Fruit fly (Drosophila melanogaster): Measurements from ENCODE around the gene CG14137.

CG14137 gene

dm6 chr3L:11627819-11628483 is 28.1 kb upstream of the CG14137 start, which contains the start of gene Apt1 (continued):
- TF ChIP-seq ttk (GFP tag; IDR thresholded peaks at IDR 0.05) (no peak), HLH3B (GFP tag; IDR thresholded peaks at IDR 0.05) (no peak), Gsc (GFP tag; IDR thresholded peaks at IDR 0.05) (no peak), CG7987 (GFP tag; optimal IDR thresholded peaks at IDR 0.05) (no peak), Aef1 (GFP tag; IDR thresholded peaks at IDR 0.05) (no peak), CG11504 (tag; optimal IDR thresholded peaks at IDR 0.05) (no peak), Antp (GFP tag; optimal IDR thresholded peaks at IDR 0.05) (no peak), repo (GFP tag; optimal IDR thresholded peaks at IDR 0.05) (no peak), CG34224 (GFP tag; IDR thresholded peaks at IDR 0.05; ENCODE audit: partially characterized antibody) (peak; percentile 97), nerfin-2 (GFP tag; IDR thresholded peaks at IDR 0.05; ENCODE audit: partially characterized antibody) (peak; percentile 82), dmrt11E (tag; optimal IDR thresholded peaks at IDR 0.05) (no peak), Ptx1 (GFP tag; IDR thresholded peaks at IDR 0.05) (no peak), ssp (GFP tag; IDR thresholded peaks at IDR 0.05) (no peak), luna (GFP tag; optimal IDR thresholded peaks at IDR 0.05) (no peak), Abd-B (GFP tag; optimal IDR thresholded peaks at IDR 0.05) (no peak), sna (GFP tag; IDR thresholded peaks at IDR 0.05; ENCODE audit: partially characterized antibody) (peak; percentile 94), pzg (GFP tag; optimal IDR thresholded peaks at IDR 0.05) (peak; percentile 81), mld (GFP tag; IDR thresholded peaks at IDR 0.05; ENCODE audit: partially characterized antibody) (peak; percentile 90), Vsx1 (GFP tag; optimal IDR thresholded peaks at IDR 0.05) (no peak), CG16863 (GFP tag; optimal IDR thresholded peaks at IDR 0.05) (no peak), lov (optimal IDR thresholded peaks at IDR 0.05) (no peak), lov (GFP tag; IDR thresholded peaks at IDR 0.05) (no peak), nom (GFP tag; optimal IDR thresholded peaks at IDR 0.05) (peak; percentile 68), cad (GFP tag; optimal IDR thresholded peaks at IDR 0.05) (no peak), stwl (tag; optimal IDR thresholded peaks at IDR 0.05) (peak; percentile 88), Rx (GFP tag; IDR thresholded peaks at IDR 0.05) (no peak), CG12104 (GFP tag; optimal IDR thresholded peaks at IDR 0.05) (no peak), Oaz (GFP tag; IDR thresholded peaks at IDR 0.05) (no peak), slou (GFP tag; optimal IDR thresholded peaks at IDR 0.05) (no peak), Sox100B (GFP tag; optimal IDR thresholded peaks at IDR 0.05) (no peak), CG2712 (tag; optimal IDR thresholded peaks at IDR 0.05) (peak; percentile 41), CG31224 (GFP tag; IDR thresholded peaks at IDR 0.05) (no peak), CG1529 (GFP tag; optimal IDR thresholded peaks at IDR 0.05) (no peak), Myb (GFP tag; optimal IDR thresholded peaks at IDR 0.05) (peak; percentile 90), gcm (GFP tag; optimal IDR thresholded peaks at IDR 0.05) (no peak), chm (GFP tag; IDR thresholded peaks at IDR 0.05) (no peak), Atf6 (GFP tag; IDR thresholded peaks at IDR 0.05) (no peak), grn (GFP tag; optimal IDR thresholded peaks at IDR 0.05) (no peak), CG1024 (GFP tag; IDR thresholded peaks at IDR 0.05) (no peak), CG16813 (GFP tag; IDR thresholded peaks at IDR 0.05; ENCODE audit: partially characterized antibody) (peak; percentile 92), onecut (GFP tag; IDR thresholded peaks at IDR 0.05) (peak; percentile 83), D19A (tag; optimal IDR thresholded peaks at IDR 0.05) (no peak), CG17186 (GFP tag; optimal IDR thresholded peaks at IDR 0.05) (no peak), H2.0 (GFP tag; IDR thresholded peaks at IDR 0.05) (no peak), tll (GFP tag; optimal IDR thresholded peaks at IDR 0.05) (no peak), chinmo (GFP tag; IDR thresholded peaks at IDR 0.05; ENCODE audit: partially characterized antibody) (peak; percentile 87; the same call in 2 of the 4 replicates), CG10209 (GFP tag; optimal IDR thresholded peaks at IDR 0.05) (no peak), zfh1 (GFP tag; IDR thresholded peaks at IDR 0.05) (no peak), GATAe (GFP tag; conservative IDR thresholded peaks at IDR 0.05) (no peak), CG2129 (GFP tag; IDR thresholded peaks at IDR 0.05; ENCODE audit: partially characterized antibody) (peak; percentile 83)

Measured in whole organism, embryonic.